Fruit fly (Drosophila melanogaster) Kc167 (cell line): ENCODE results near the gene CG43346.

Experiments
- Myc ChIP-seq: fragments of >200 bp; optimal IDR thresholded peaks from 2 replicates; lab custom pipeline; 2017; ENCODE audit warnings: missing external identifiers
- h ChIP-seq: fragments of >200 bp; optimal IDR thresholded peaks from 3 replicates; lab custom pipeline; 2018; ENCODE audit warnings: missing external identifiers
- psq ChIP-seq: fragments of >200 bp; optimal IDR thresholded peaks from 2 replicates; lab custom pipeline; 2017; ENCODE audit warnings: missing external identifiers

dm6 chr2L:21200275-21200674, 31.9 kb upstream of the CG43346 start, which contains the start of gene CG31624:
- no peak for TF ChIP-seq psq (lab: Kevin White, UChicago)
- TF ChIP-seq h (lab: Kevin White, UChicago) = no peak
- no peak for TF ChIP-seq Myc (lab: Kevin White, UChicago)
